Fruit fly (Drosophila melanogaster): ENCODE measurements around the gene CG14879.

DNA sequence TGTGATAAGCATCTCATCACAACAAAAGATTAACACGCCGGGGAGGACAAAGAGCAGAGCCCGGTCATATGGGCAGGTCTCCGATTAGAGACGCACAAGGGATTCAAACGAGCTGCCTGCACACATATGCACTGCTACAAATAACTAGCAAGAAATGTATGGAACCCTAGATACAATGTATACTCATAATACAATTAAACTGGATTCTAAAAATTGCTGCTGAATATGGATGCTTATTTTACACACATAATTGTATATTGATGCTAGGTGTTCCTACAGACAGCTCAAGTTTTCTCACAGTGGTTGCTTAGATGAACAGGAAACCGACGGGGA, 12.0 kb downstream of the CG14879 start:
- TF ChIP-seq so (GFP tag; IDR thresholded peaks at IDR 0.05) (no peak), Neu2 (GFP tag; optimal IDR thresholded peaks at IDR 0.05; ENCODE audit: borderline replicate concordance) (peak; percentile 71), Dad (GFP tag; optimal IDR thresholded peaks at IDR 0.05) (no peak), Gsc (GFP tag; IDR thresholded peaks at IDR 0.05) (no peak), peb (GFP tag; IDR thresholded peaks at IDR 0.05) (0 out of 2 replicates have a peak, but pooled peaks have one; percentile 20), psq (GFP tag; optimal IDR thresholded peaks at IDR 0.05) (peak; percentile 5), Opbp (GFP tag; IDR thresholded peaks at IDR 0.05; ENCODE audit: partially characterized antibody) (no peak), exex (tag; optimal IDR thresholded peaks at IDR 0.05) (no peak), row (GFP tag; IDR thresholded peaks at IDR 0.05) (peak; percentile 77), CG8765 (GFP tag; IDR thresholded peaks at IDR 0.05) (peak; percentile 79), CG12071 (GFP tag; optimal IDR thresholded peaks at IDR 0.05) (no peak)
